Worm (Caenorhabditis elegans) whole organism, L1 larva: Measurements from ENCODE around the gene cysl-2.

ENCODE experiments used
- C16A3.4 ChIP-seq: fragments of 150-350 bp; optimal IDR thresholded peaks from 2 replicates; lab custom pipeline; 2014; ENCODE audit warnings: missing biosample characterization, missing genetic modification characterization
- ceh-82 ChIP-seq, 3 experiments: fragments of 150-350 bp in 1 of 3; sonication (generic microtip) in 2 of 3; optimal IDR thresholded peaks; 2 replicates each; lab custom pipeline; 2014 to 2017; ENCODE audit warnings: missing biosample characterization in 3 of 3, missing genetic modification characterization in 3 of 3
- ceh-88 ChIP-seq: fragments of 200-800 bp; sonication (Bioruptor generic); IDR thresholded peaks from 2 replicates; pipeline ENCODE4 v1.3.6; 2022; ENCODE audit warnings: missing genetic modification characterization, missing compliant biosample characterization
- ceh-90 ChIP-seq: sonication (generic microtip); optimal IDR thresholded peaks from 2 replicates; lab custom pipeline; 2016; ENCODE audit warnings: missing genetic modification characterization, missing compliant biosample characterization
- efl-1 ChIP-seq, 4 experiments: fragments of 150-350 bp; optimal IDR thresholded peaks in 3 of 4; peaks in 1 of 4; 1 replicate in 1 of 4; 2 replicates in 3 of 4; lab custom pipeline; 2014; ENCODE audit warnings: missing biosample characterization in 2 of 4, missing genetic modification characterization in 2 of 4, missing genetic modification reagents in 2 of 4
- egl-13 ChIP-seq: sonication (generic microtip); optimal IDR thresholded peaks from 2 replicates; lab custom pipeline; 2016; ENCODE audit warnings: missing genotype, missing genetic modification reagents, missing genetic modification characterization, missing compliant biosample characterization
- egl-27 ChIP-seq, 2 experiments: fragments of 150-350 bp in 1 of 2; sonication (generic microtip); optimal IDR thresholded peaks; 3 replicates each; lab custom pipeline; 2017 to 2018; ENCODE audit warnings: missing biosample characterization in 2 of 2, missing genetic modification characterization in 2 of 2, missing genetic modification reagents in 2 of 2
- elt-2 ChIP-seq: sonication (generic microtip); optimal IDR thresholded peaks from 2 replicates; lab custom pipeline; 2016; ENCODE audit warnings: missing genetic modification characterization, mild to moderate bottlenecking, inconsistent platforms, missing compliant biosample characterization, missing genetic modification reagents
- ets-5 ChIP-seq: fragments of 200-800 bp; sonication (Bioruptor generic); IDR thresholded peaks from 2 replicates; pipeline ENCODE4 v1.3.6; 2022; ENCODE audit warnings: missing genetic modification characterization, missing compliant biosample characterization
- fkh-10 ChIP-seq: sonication (generic microtip); optimal IDR thresholded peaks from 2 replicates; lab custom pipeline; 2017; ENCODE audit warnings: missing biosample characterization, missing genetic modification reagents, missing genetic modification characterization
- grh-1 ChIP-seq: fragments of 200-800 bp; sonication (Bioruptor generic); IDR thresholded peaks from 2 replicates; pipeline ENCODE4 v1.3.6; 2022; ENCODE audit warnings: missing genetic modification reagents, missing genetic modification characterization, missing compliant biosample characterization
- hlh-17 ChIP-seq: fragments of 200-800 bp; sonication (Bioruptor generic); optimal IDR thresholded peaks from 2 replicates; lab custom pipeline; 2018; ENCODE audit warnings: missing genetic modification characterization, mild to moderate bottlenecking, missing compliant biosample characterization, moderate library complexity, borderline replicate concordance
- hlh-4 ChIP-seq: sonication (generic microtip); optimal IDR thresholded peaks from 2 replicates; lab custom pipeline; 2016; ENCODE audit warnings: mild to moderate bottlenecking, missing genetic modification characterization, missing compliant biosample characterization
- isw-1 ChIP-seq: fragments of 200-800 bp; sonication (Bioruptor generic); IDR thresholded peaks from 2 replicates; pipeline ENCODE4 v1.3.6; 2022; ENCODE audit warnings: missing genetic modification characterization, missing compliant biosample characterization
- jun-1 ChIP-seq: fragments of 150-350 bp; optimal IDR thresholded peaks from 2 replicates; lab custom pipeline; 2014; ENCODE audit warnings: missing biosample characterization, missing genetic modification reagents, missing genetic modification characterization
- lin-35 ChIP-seq, 2 experiments: fragments of 150-350 bp; optimal IDR thresholded peaks; 2 replicates each; lab custom pipeline; 2014; ENCODE audit warnings: missing biosample characterization in 2 of 2, missing genetic modification characterization in 2 of 2, missing genetic modification reagents in 2 of 2
- lir-3 ChIP-seq: sonication (generic microtip); optimal IDR thresholded peaks from 2 replicates; lab custom pipeline; 2016; ENCODE audit warnings: mild to moderate bottlenecking, missing genetic modification characterization, moderate library complexity, missing compliant biosample characterization; ENCODE audit not compliant: poor library complexity
- mab-9 ChIP-seq: fragments of 200-800 bp; sonication (Bioruptor generic); IDR thresholded peaks from 2 replicates; pipeline ENCODE4 v1.3.6; 2022; ENCODE audit warnings: missing genetic modification reagents, missing genetic modification characterization, missing compliant biosample characterization
- nhr-12 ChIP-seq: sonication (generic microtip); optimal IDR thresholded peaks from 2 replicates; lab custom pipeline; 2017; ENCODE audit warnings: missing biosample characterization, missing genetic modification characterization
- nhr-19 ChIP-seq: fragments of 200-800 bp; sonication (Bioruptor generic); conservative IDR thresholded peaks from 2 replicates; pipeline ENCODE4 v1.3.6; 2022; ENCODE audit warnings: missing genetic modification characterization, missing compliant biosample characterization
- nhr-20 ChIP-seq: sonication (generic microtip); optimal IDR thresholded peaks from 2 replicates; lab custom pipeline; 2016; ENCODE audit warnings: mild to moderate bottlenecking, missing genetic modification characterization, missing compliant biosample characterization
- nhr-28 ChIP-seq: fragments of 150-350 bp; optimal IDR thresholded peaks from 2 replicates; lab custom pipeline; 2014; ENCODE audit warnings: missing biosample characterization, missing genetic modification characterization
- nhr-84 ChIP-seq: sonication (generic microtip); optimal IDR thresholded peaks from 2 replicates; lab custom pipeline; 2017; ENCODE audit warnings: missing biosample characterization, missing genetic modification characterization
- nhr-90 ChIP-seq: sonication (generic microtip); optimal IDR thresholded peaks from 2 replicates; lab custom pipeline; 2016; ENCODE audit warnings: mild to moderate bottlenecking, missing genetic modification characterization, missing compliant biosample characterization; ENCODE audit not compliant: poor library complexity
- pag-3 ChIP-seq: sonication (generic microtip); optimal IDR thresholded peaks from 2 replicates; lab custom pipeline; 2017; ENCODE audit warnings: missing genetic modification characterization, mild to moderate bottlenecking, missing compliant biosample characterization, antibody characterized with exemption, borderline replicate concordance; ENCODE audit not compliant: insufficient read depth
- pqm-1 ChIP-seq: sonication (generic microtip); optimal IDR thresholded peaks from 3 replicates; lab custom pipeline; 2017; ENCODE audit warnings: missing biosample characterization, missing genetic modification characterization
- skn-1 ChIP-seq: fragments of 150-350 bp; optimal IDR thresholded peaks from 2 replicates; lab custom pipeline; 2014; ENCODE audit warnings: missing biosample characterization, missing genetic modification characterization
- snpc-4 ChIP-seq: fragments of 150-350 bp; optimal IDR thresholded peaks from 2 replicates; lab custom pipeline; 2014; ENCODE audit warnings: missing biosample characterization, missing genetic modification characterization
- sox-4 ChIP-seq: sonication (generic microtip); optimal IDR thresholded peaks from 2 replicates; lab custom pipeline; 2016; ENCODE audit warnings: missing genetic modification characterization, missing compliant biosample characterization
- tbx-2 ChIP-seq: sonication (generic microtip); optimal IDR thresholded peaks from 2 replicates; lab custom pipeline; 2016; ENCODE audit warnings: missing genetic modification characterization, missing compliant biosample characterization
- tlp-1 ChIP-seq: fragments of 150-350 bp; optimal IDR thresholded peaks from 2 replicates; lab custom pipeline; 2014; ENCODE audit warnings: missing biosample characterization, missing genetic modification characterization
- unc-130 ChIP-seq: fragments of 150-350 bp; optimal IDR thresholded peaks from 2 replicates; lab custom pipeline; 2017; ENCODE audit warnings: missing biosample characterization, missing genetic modification characterization, inconsistent platforms
- xbp-1 ChIP-seq: sonication (generic microtip); optimal IDR thresholded peaks from 2 replicates; lab custom pipeline; 2016; ENCODE audit warnings: missing genetic modification characterization, missing compliant biosample characterization
- zip-4 ChIP-seq: fragments of 200-800 bp; sonication (Bioruptor generic); optimal IDR thresholded peaks from 2 replicates; lab custom pipeline; 2018; ENCODE audit warnings: mild to moderate bottlenecking, missing genetic modification characterization, moderate library complexity, missing compliant biosample characterization
- ztf-11 ChIP-seq, 2 experiments: sonication (generic microtip); optimal IDR thresholded peaks; 2 replicates each; lab custom pipeline; 2016 to 2017; ENCODE audit warnings: missing genetic modification characterization in 2 of 2, missing biosample characterization in 1 of 2, missing compliant biosample characterization in 1 of 2

cysl-2 gene

ce11 chrII:14515017-14515416, 20.8 kb upstream of the cysl-2 start, which contains the start of gene K10H10.9:
TSS of gene K10H10.9 (minus strand) at chrII:14515117.
- TF ChIP-seq C16A3.4 (tag; lab: Kevin White, UChicago) (no peak), nhr-28 (tag; lab: Kevin White, UChicago) (no peak), pqm-1 (no peak), mab-9 (GFP tag; lab: Robert Waterston, UW) (no peak), lin-35 (GFP tag; optimal IDR thresholded peaks at IDR 0.05; lab: Kevin White, UChicago) (no peak), egl-27 (tag; optimal IDR thresholded peaks at IDR 0.05; lab: Kevin White, UChicago) (no peak), ztf-11 (tag; optimal IDR thresholded peaks at IDR 0.05; lab: Kevin White, UChicago) (no peak), jun-1 (tag; lab: Kevin White, UChicago) (no peak), hlh-17 (GFP tag; lab: Kevin White, UChicago) (no peak), nhr-84 (tag; lab: Kevin White, UChicago) (no peak)

DNA sequence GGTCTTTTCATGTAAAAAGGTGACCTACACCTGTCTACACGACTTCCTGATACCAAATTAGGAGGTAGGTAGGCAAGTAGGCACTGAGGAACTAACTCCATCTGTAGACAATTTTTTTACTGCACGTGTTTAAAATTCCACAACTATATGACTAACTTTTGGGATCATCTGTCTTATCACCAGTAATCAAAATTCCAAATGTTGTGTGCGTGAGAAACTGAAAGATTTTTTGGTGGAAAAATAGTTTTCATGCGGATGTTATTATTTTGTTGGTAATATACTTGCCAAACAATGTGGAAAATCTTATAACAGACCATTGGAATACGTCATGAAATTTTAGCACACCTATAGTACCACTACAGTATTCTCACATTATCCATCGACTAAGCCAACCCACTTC, 16.9 kb upstream of the cysl-2 start, which contains the start of gene K10H10.13:
K10H10.13 (minus strand) TSS at position 101 of the 400 bp plus-strand sequence.
- no peak for TF ChIP-seq pqm-1
- TF ChIP-seq mab-9 (GFP tag; lab: Robert Waterston, UW), result no peak
- TF ChIP-seq unc-130, result no peak
- TF ChIP-seq isw-1 (GFP tag; lab: Robert Waterston, UW), result no peak

ce11 chrII:14510162-14510561, 15.9 kb upstream of the cysl-2 start:
- TF ChIP-seq elt-2 (tag; lab: Kevin White, UChicago) (peak; percentile 39), lir-3 (tag; lab: Kevin White, UChicago) (no peak), ets-5 (GFP tag; lab: Robert Waterston, UW) (no peak)

ce11 chrII:14507563-14507962, 13.3 kb upstream of the cysl-2 start, which contains the start of the genes K10H10.7 and K10H10.10:
TSS of gene K10H10.7 (minus strand) at chrII:14507663.
TSS of gene K10H10.10 (plus strand) at chrII:14507766.
- no peak for TF ChIP-seq egl-27 (tag; optimal IDR thresholded peaks at IDR 0.05; lab: Kevin White, UChicago)
- TF ChIP-seq ceh-82 (tag; optimal IDR thresholded peaks at IDR 0.05; lab: Kevin White, UChicago), result no peak
- no peak for TF ChIP-seq egl-13 (tag; lab: Kevin White, UChicago)
- no peak for TF ChIP-seq tbx-2 (tag; lab: Kevin White, UChicago)
- TF ChIP-seq nhr-28 (tag; lab: Kevin White, UChicago), result no peak
- no peak for TF ChIP-seq ceh-88 (GFP tag; lab: Robert Waterston, UW)
- TF ChIP-seq nhr-19 (GFP tag; lab: Robert Waterston, UW), result no peak
- TF ChIP-seq xbp-1 (tag; lab: Kevin White, UChicago), result no peak
- TF ChIP-seq, all 84 proteins: peak for 0

DNA sequence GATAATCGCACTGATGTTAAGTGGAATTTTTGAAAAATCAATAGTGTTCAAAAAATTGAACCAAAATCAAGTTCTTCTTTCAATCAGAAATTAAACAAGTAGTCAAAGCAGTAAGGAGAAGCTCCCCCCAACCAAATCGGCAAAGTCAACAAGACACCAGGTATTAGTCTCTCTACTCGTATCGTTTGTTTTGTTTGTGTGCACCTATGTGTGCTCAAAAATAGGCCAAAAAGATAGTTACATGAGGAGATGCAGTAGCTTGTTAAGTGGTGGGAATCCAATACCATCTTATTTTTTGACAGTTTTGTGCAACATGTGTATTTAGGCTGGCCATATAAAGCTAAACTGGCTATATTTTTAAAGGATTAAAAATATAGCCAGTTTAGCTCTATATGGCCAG, 12.0 kb upstream of the cysl-2 start, which contains the start of gene K10H10.12:
K10H10.12 (minus strand) TSS at position 101 of the 400 bp plus-strand sequence.
- TF ChIP-seq nhr-19 (GFP tag; lab: Robert Waterston, UW), result no peak
- TF ChIP-seq tlp-1 (tag; lab: Kevin White, UChicago), result no peak
- no peak for TF ChIP-seq nhr-90
- no peak for TF ChIP-seq efl-1 (optimal IDR thresholded peaks at IDR 0.05; lab: Kevin White, UChicago)
- TF ChIP-seq efl-1 (GFP tag; optimal IDR thresholded peaks at IDR 0.05 in 1 of 2; lab: Kevin White, UChicago), result no peak
- TF ChIP-seq ceh-88 (GFP tag; lab: Robert Waterston, UW), result no peak
- no peak for TF ChIP-seq fkh-10
- no peak for TF ChIP-seq grh-1 (GFP tag; lab: Robert Waterston, UW)
- no peak for TF ChIP-seq skn-1 (tag; lab: Kevin White, UChicago)

DNA sequence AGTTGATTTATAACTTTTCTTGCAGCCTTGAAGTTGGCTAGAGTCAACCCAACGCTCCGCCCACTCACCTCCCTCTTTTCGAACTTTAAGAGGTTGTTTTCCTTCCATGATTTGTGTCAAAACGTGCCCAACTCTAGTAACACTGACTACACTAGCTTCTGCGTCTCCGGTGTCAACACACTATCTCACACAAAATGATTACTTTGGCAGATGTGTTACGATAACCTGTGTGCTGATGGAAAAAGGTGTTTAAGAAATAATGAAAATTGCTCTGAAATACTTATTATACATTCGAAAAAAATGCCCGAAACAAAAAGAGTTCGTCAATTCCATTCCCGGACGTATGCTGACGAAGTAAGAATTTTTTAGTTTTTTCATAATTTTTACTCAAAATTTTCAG, 8.7 kb upstream of the cysl-2 start, which contains the start of gene K10H10.6:
K10H10.6 (plus strand) TSS at position 301 of the 400 bp plus-strand sequence.
- TF ChIP-seq zip-4 (GFP tag; lab: Kevin White, UChicago), result no peak
- no peak for TF ChIP-seq hlh-4 (tag; lab: Kevin White, UChicago)
- no peak for TF ChIP-seq sox-4 (tag; lab: Kevin White, UChicago)
- no peak for TF ChIP-seq snpc-4
- no peak for TF ChIP-seq ceh-90 (tag; lab: Kevin White, UChicago)
- no peak for TF ChIP-seq pag-3 (tag; lab: Kevin White, UChicago)
- no peak for TF ChIP-seq nhr-20 (tag; lab: Kevin White, UChicago)
- no peak for TF ChIP-seq nhr-12
